Worm (Caenorhabditis elegans) whole organism, midembryonic: Measurements from ENCODE around the gene ZK1236.5.

Experiments used
- med-1 ChIP-seq: sonication (generic microtip); optimal IDR thresholded peaks from 2 replicates; lab custom pipeline; 2017; ENCODE audit warnings: missing genetic modification characterization, mild to moderate bottlenecking, missing compliant biosample characterization, antibody characterized with exemption, missing genetic modification reagents; ENCODE audit not compliant: insufficient read depth
- ref-1 ChIP-seq: fragments of 200-800 bp; sonication (Bioruptor generic); conservative IDR thresholded peaks from 2 replicates; pipeline ENCODE4 v1.3.6; 2022; ENCODE audit warnings: missing genetic modification reagents, missing genetic modification characterization, missing compliant biosample characterization
- tab-1 ChIP-seq: fragments of 200-800 bp; sonication (Bioruptor generic); IDR thresholded peaks from 2 replicates; pipeline ENCODE4 v1.3.6; 2022; ENCODE audit warnings: missing genetic modification characterization, missing compliant biosample characterization

ce11 chrIII:8413501-8413900, 18.5 kb downstream of the ZK1236.5 start:
- no peak for TF ChIP-seq ref-1 (GFP tag; lab: Robert Waterston, UW)
- TF ChIP-seq tab-1: no peak
- no peak for TF ChIP-seq med-1 (GFP tag; lab: Kevin White, UChicago)
